Fruit fly (Drosophila melanogaster) Kc167 (cell line): ENCODE measurements around the gene CG17029.

ENCODE experiments used
- h ChIP-seq: fragments of >200 bp; optimal IDR thresholded peaks from 3 replicates; lab custom pipeline; 2018; ENCODE audit warnings: missing external identifiers
- insv ChIP-seq: fragments of >200 bp; optimal IDR thresholded peaks from 3 replicates; lab custom pipeline; 2018; ENCODE audit warnings: missing external identifiers
- psq ChIP-seq: fragments of >200 bp; optimal IDR thresholded peaks from 2 replicates; lab custom pipeline; 2017; ENCODE audit warnings: missing external identifiers

DNA sequence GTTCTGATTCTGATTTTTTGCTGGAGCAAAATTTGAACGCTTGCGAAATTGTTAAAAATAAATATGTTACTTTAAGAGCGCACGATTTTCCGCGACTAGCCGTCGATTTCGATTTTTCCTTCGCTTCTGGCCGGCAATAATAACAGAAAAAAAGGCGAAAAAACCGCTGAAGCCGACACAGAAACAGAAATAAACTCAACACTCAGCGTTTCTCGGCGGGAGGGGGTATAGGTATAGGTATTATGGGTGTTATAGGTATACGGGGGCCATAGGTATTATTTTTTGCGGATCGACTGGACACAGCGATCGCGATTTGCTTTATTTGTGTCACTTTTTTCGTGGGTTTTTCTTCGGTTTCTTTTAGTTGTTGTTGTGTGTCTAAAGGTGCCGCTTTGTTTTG is 24.4 kb upstream of the CG17029 start:
- TF ChIP-seq insv (lab: Kevin White, UChicago) (no peak), psq (lab: Kevin White, UChicago) (no peak), h (no peak)
